Fruit fly (Drosophila melanogaster) S2 (cell line): ENCODE measurements around the gene CG3288.

Source experiments
- CG8478 ChIP-seq: fragments of >200 bp; optimal IDR thresholded peaks from 2 replicates; lab custom pipeline; 2018
- CTCF ChIP-seq, 2 experiments: fragments of >200 bp; optimal IDR thresholded peaks; 2 replicates each; lab custom pipeline; 2018

- TF ChIP-seq CTCF (optimal IDR thresholded peaks at IDR 0.05; lab: Kevin White, UChicago), result peak; percentile 3 to 32
- no peak for TF ChIP-seq CG8478 (lab: Kevin White, UChicago)
Observed at dm6 chr3L:20800208-20800607, 35.8 kb upstream of the CG3288 start, which contains the start of gene Spc105R.
